Worm (Caenorhabditis elegans): Measurements from ENCODE around the gene R02D5.1.

- no peak for TF ChIP-seq ceh-28 (tag; optimal IDR thresholded peaks at IDR 0.05)
- TF ChIP-seq lir-3 (tag; optimal IDR thresholded peaks at IDR 0.05) = no peak
- no peak for TF ChIP-seq nhr-77 (tag; optimal IDR thresholded peaks at IDR 0.05)
- TF ChIP-seq nhr-237 (tag; optimal IDR thresholded peaks at IDR 0.05) = no peak
These were observed 50.7 kb downstream of the R02D5.1 start, which contains the start of gene C53A5.9 for ce11 chrV:14558757-14559156.

All from whole organism, L4 larva.